Worm (Caenorhabditis elegans): ENCODE data around the gene twk-22.

ce11 chrX:16331425-16331824, 25.2 kb downstream of the twk-22 start:
- TF ChIP-seq nhr-12 (tag; optimal IDR thresholded peaks at IDR 0.05) = no peak
- TF ChIP-seq pha-4 (tag; optimal IDR thresholded peaks at IDR 0.05) = no peak
- TF ChIP-seq elt-3 (tag; optimal IDR thresholded peaks at IDR 0.05) = no peak
- no peak for TF ChIP-seq nhr-23 (tag; optimal IDR thresholded peaks at IDR 0.05)

All from whole organism, L3 larva.